Worm (Caenorhabditis elegans): ENCODE data around the gene nipa-1.
A peak's percentile ranks its signal among the peaks of the same experiment; 100 is the strongest.

Gene nipa-1

ce11 chrIII:3116969-3117368 is 10.0 kb downstream of the nipa-1 start:
- no peak for TF ChIP-seq ztf-23 (GFP tag; IDR thresholded peaks at IDR 0.05)
- no peak for TF ChIP-seq ztf-29 (GFP tag; IDR thresholded peaks at IDR 0.05)
- TF ChIP-seq T22C8.4 (GFP tag; IDR thresholded peaks at IDR 0.05): no peak
- no peak for TF ChIP-seq flt-1 (GFP tag; IDR thresholded peaks at IDR 0.05)
- TF ChIP-seq cog-1 (tag; optimal IDR thresholded peaks at IDR 0.05): no peak
- no peak for TF ChIP-seq med-1 (GFP tag; optimal IDR thresholded peaks at IDR 0.05; ENCODE audit: insufficient read depth)
- no peak for TF ChIP-seq ref-1 (GFP tag; conservative IDR thresholded peaks at IDR 0.05)
- TF ChIP-seq tab-1 (GFP tag; IDR thresholded peaks at IDR 0.05): no peak

- TF ChIP-seq ztf-29 (GFP tag; IDR thresholded peaks at IDR 0.05) (no peak), ref-1 (GFP tag; conservative IDR thresholded peaks at IDR 0.05) (no peak), T22C8.4 (GFP tag; IDR thresholded peaks at IDR 0.05) (peak; percentile 64)
Observed at ce11 chrIII:3112616-3113015, 14.3 kb downstream of the nipa-1 start.

ce11 chrIII:3112001-3112400 is 14.9 kb downstream of the nipa-1 start:
- TF ChIP-seq T22C8.4 (GFP tag; IDR thresholded peaks at IDR 0.05) (no peak), ztf-29 (GFP tag; IDR thresholded peaks at IDR 0.05) (no peak), med-1 (GFP tag; optimal IDR thresholded peaks at IDR 0.05; ENCODE audit: insufficient read depth) (no peak), klf-2 (GFP tag; conservative IDR thresholded peaks at IDR 0.05) (no peak), tab-1 (GFP tag; IDR thresholded peaks at IDR 0.05) (no peak), ztf-23 (GFP tag; IDR thresholded peaks at IDR 0.05) (no peak), cog-1 (tag; optimal IDR thresholded peaks at IDR 0.05) (no peak), flt-1 (GFP tag; IDR thresholded peaks at IDR 0.05) (no peak), ref-1 (GFP tag; conservative IDR thresholded peaks at IDR 0.05) (no peak)

- TF ChIP-seq tab-1 (GFP tag; IDR thresholded peaks at IDR 0.05): no peak
- TF ChIP-seq ztf-23 (GFP tag; IDR thresholded peaks at IDR 0.05): no peak
- no peak for TF ChIP-seq klf-2 (GFP tag; conservative IDR thresholded peaks at IDR 0.05)
- TF ChIP-seq ztf-29 (GFP tag; IDR thresholded peaks at IDR 0.05): no peak
- no peak for TF ChIP-seq flt-1 (GFP tag; IDR thresholded peaks at IDR 0.05)
- no peak; the same call in 1 of the 2 replicates for TF ChIP-seq T22C8.4 (GFP tag; IDR thresholded peaks at IDR 0.05)
- no peak for TF ChIP-seq cog-1 (tag; optimal IDR thresholded peaks at IDR 0.05)
- TF ChIP-seq ref-1 (GFP tag; conservative IDR thresholded peaks at IDR 0.05): no peak
- TF ChIP-seq med-1 (GFP tag; optimal IDR thresholded peaks at IDR 0.05; ENCODE audit: insufficient read depth): no peak
Observed at ce11 chrIII:3111534-3111933, 15.4 kb downstream of the nipa-1 start.

ce11 chrIII:3110614-3111013 is 16.3 kb downstream of the nipa-1 start:
- TF ChIP-seq ztf-29 (GFP tag; IDR thresholded peaks at IDR 0.05) (no peak), tab-1 (GFP tag; IDR thresholded peaks at IDR 0.05) (no peak), cog-1 (tag; optimal IDR thresholded peaks at IDR 0.05) (no peak), ztf-23 (GFP tag; IDR thresholded peaks at IDR 0.05) (no peak), T22C8.4 (GFP tag; IDR thresholded peaks at IDR 0.05) (no peak), ref-1 (GFP tag; conservative IDR thresholded peaks at IDR 0.05) (no peak), med-1 (GFP tag; optimal IDR thresholded peaks at IDR 0.05; ENCODE audit: insufficient read depth) (no peak), flt-1 (GFP tag; IDR thresholded peaks at IDR 0.05) (no peak), klf-2 (GFP tag; conservative IDR thresholded peaks at IDR 0.05) (no peak)

ce11 chrIII:3109564-3109963 is 17.4 kb downstream of the nipa-1 start:
- no peak for TF ChIP-seq cog-1 (tag; optimal IDR thresholded peaks at IDR 0.05)
- no peak for TF ChIP-seq ref-1 (GFP tag; conservative IDR thresholded peaks at IDR 0.05)
- no peak for TF ChIP-seq T22C8.4 (GFP tag; IDR thresholded peaks at IDR 0.05)
- no peak for TF ChIP-seq ztf-29 (GFP tag; IDR thresholded peaks at IDR 0.05)
- TF ChIP-seq ztf-23 (GFP tag; IDR thresholded peaks at IDR 0.05): no peak
- no peak for TF ChIP-seq med-1 (GFP tag; optimal IDR thresholded peaks at IDR 0.05; ENCODE audit: insufficient read depth)
- no peak for TF ChIP-seq flt-1 (GFP tag; IDR thresholded peaks at IDR 0.05)
- no peak for TF ChIP-seq klf-2 (GFP tag; conservative IDR thresholded peaks at IDR 0.05)
- no peak for TF ChIP-seq tab-1 (GFP tag; IDR thresholded peaks at IDR 0.05)

- TF ChIP-seq cog-1 (tag; optimal IDR thresholded peaks at IDR 0.05) (no peak), T22C8.4 (GFP tag; IDR thresholded peaks at IDR 0.05) (no peak), med-1 (GFP tag; optimal IDR thresholded peaks at IDR 0.05; ENCODE audit: insufficient read depth) (no peak), ztf-23 (GFP tag; IDR thresholded peaks at IDR 0.05) (no peak), klf-2 (GFP tag; conservative IDR thresholded peaks at IDR 0.05) (no peak), tab-1 (GFP tag; IDR thresholded peaks at IDR 0.05) (no peak), ref-1 (GFP tag; conservative IDR thresholded peaks at IDR 0.05) (no peak), flt-1 (GFP tag; IDR thresholded peaks at IDR 0.05) (no peak), ztf-29 (GFP tag; IDR thresholded peaks at IDR 0.05) (no peak)
Observed at ce11 chrIII:3108804-3109203, 18.1 kb downstream of the nipa-1 start.

ce11 chrIII:3107530-3107929 is 19.4 kb downstream of the nipa-1 start:
- TF ChIP-seq ztf-29 (GFP tag; IDR thresholded peaks at IDR 0.05): no peak
- TF ChIP-seq ref-1 (GFP tag; conservative IDR thresholded peaks at IDR 0.05): no peak
- no peak for TF ChIP-seq klf-2 (GFP tag; conservative IDR thresholded peaks at IDR 0.05)
- TF ChIP-seq T22C8.4 (GFP tag; IDR thresholded peaks at IDR 0.05): no peak
- TF ChIP-seq tab-1 (GFP tag; IDR thresholded peaks at IDR 0.05): no peak
- no peak for TF ChIP-seq cog-1 (tag; optimal IDR thresholded peaks at IDR 0.05)
- TF ChIP-seq ztf-23 (GFP tag; IDR thresholded peaks at IDR 0.05): no peak
- no peak for TF ChIP-seq med-1 (GFP tag; optimal IDR thresholded peaks at IDR 0.05; ENCODE audit: insufficient read depth)
- no peak for TF ChIP-seq flt-1 (GFP tag; IDR thresholded peaks at IDR 0.05)

- TF ChIP-seq klf-2 (GFP tag; conservative IDR thresholded peaks at IDR 0.05) (no peak), flt-1 (GFP tag; IDR thresholded peaks at IDR 0.05) (no peak), ztf-23 (GFP tag; IDR thresholded peaks at IDR 0.05) (no peak), T22C8.4 (GFP tag; IDR thresholded peaks at IDR 0.05) (no peak), cog-1 (tag; optimal IDR thresholded peaks at IDR 0.05) (no peak), med-1 (GFP tag; optimal IDR thresholded peaks at IDR 0.05; ENCODE audit: insufficient read depth) (no peak)
Observed at ce11 chrIII:3106301-3106700, 20.6 kb downstream of the nipa-1 start.

ce11 chrIII:3105212-3105611 is 21.7 kb downstream of the nipa-1 start:
- TF ChIP-seq cog-1 (tag; optimal IDR thresholded peaks at IDR 0.05) (no peak), flt-1 (GFP tag; IDR thresholded peaks at IDR 0.05) (no peak), med-1 (GFP tag; optimal IDR thresholded peaks at IDR 0.05; ENCODE audit: insufficient read depth) (no peak), klf-2 (GFP tag; conservative IDR thresholded peaks at IDR 0.05) (no peak), tab-1 (GFP tag; IDR thresholded peaks at IDR 0.05) (no peak), ztf-23 (GFP tag; IDR thresholded peaks at IDR 0.05) (no peak), ref-1 (GFP tag; conservative IDR thresholded peaks at IDR 0.05) (no peak), T22C8.4 (GFP tag; IDR thresholded peaks at IDR 0.05) (no peak), ztf-29 (GFP tag; IDR thresholded peaks at IDR 0.05) (no peak)

Measured in whole organism, midembryonic.